Fruit fly (Drosophila melanogaster): ENCODE measurements around the gene CG3792.

Gene CG3792

DNA sequence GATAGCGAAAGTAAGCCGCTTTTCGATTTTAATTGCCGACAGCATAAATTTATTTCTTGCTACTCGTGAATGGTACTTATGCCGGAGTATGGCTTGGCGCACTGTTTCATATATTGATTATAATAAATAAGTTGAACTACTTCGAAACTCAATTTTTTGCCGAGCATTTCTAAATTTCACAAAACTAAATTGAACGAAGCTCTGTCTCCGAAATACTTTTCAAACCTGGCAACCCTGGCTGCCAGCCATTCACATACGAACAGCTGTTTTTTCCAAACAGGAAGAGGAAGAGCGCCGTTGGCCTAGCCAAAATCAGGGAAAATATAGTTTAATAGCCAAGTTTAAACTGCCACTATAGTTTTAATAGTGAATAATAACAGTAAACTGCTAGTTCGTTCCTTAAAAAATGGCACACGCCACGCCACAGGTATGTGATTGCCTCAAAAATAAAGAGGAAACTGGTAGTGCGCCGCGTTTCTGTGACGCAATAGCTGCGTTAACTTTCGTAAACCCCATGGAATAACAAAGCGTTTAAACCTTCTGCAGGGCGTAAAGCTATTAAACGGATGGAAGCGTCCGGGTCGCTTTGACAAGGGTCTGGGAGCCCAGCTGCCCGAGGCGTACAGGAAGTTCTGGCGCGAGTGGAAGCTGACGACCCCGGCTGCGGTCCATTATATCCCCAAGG, 3.2 kb upstream of the CG3792 start, which contains the start of gene mRpL28 (continued):
- TF ChIP-seq Opbp (GFP tag; IDR thresholded peaks at IDR 0.05; ENCODE audit: partially characterized antibody) (peak; percentile 40; the same call in 1 of the 3 replicates), CG17802 (tag; optimal IDR thresholded peaks at IDR 0.05) (peak; percentile 4), Six4 (GFP tag; optimal IDR thresholded peaks at IDR 0.05) (no peak), Scr (GFP tag; IDR thresholded peaks at IDR 0.05; ENCODE audit: partially characterized antibody) (peak; percentile 44; the same call in 1 of the 2 replicates), nmo (GFP tag; optimal IDR thresholded peaks at IDR 0.05) (peak; percentile 12), CG4617 (GFP tag; optimal IDR thresholded peaks at IDR 0.05; ENCODE audit: borderline replicate concordance) (peak; percentile 54), jumu (GFP tag; optimal IDR thresholded peaks at IDR 0.05) (no peak), Pdp1 (GFP tag; optimal IDR thresholded peaks at IDR 0.05) (peak in 1 of 2 experiments; percentile 97), Myb (GFP tag; optimal IDR thresholded peaks at IDR 0.05) (no peak), CG16813 (GFP tag; IDR thresholded peaks at IDR 0.05; ENCODE audit: partially characterized antibody) (peak; percentile 20; the same call in 1 of the 3 replicates), Dll (GFP tag; IDR thresholded peaks at IDR 0.05; ENCODE audit: partially characterized antibody) (peak; percentile 46; the same call in 1 of the 4 replicates), CG31388 (GFP tag; optimal IDR thresholded peaks at IDR 0.05) (no peak), CG4328 (GFP tag; optimal IDR thresholded peaks at IDR 0.05) (peak; percentile 18), pho (GFP tag; optimal IDR thresholded peaks at IDR 0.05) (no peak), CG3281 (GFP tag; optimal IDR thresholded peaks at IDR 0.05) (peak; percentile 46), lbe (GFP tag; optimal IDR thresholded peaks at IDR 0.05) (peak; percentile 35), Bgb (GFP tag; IDR thresholded peaks at IDR 0.05; ENCODE audit: partially characterized antibody) (peak; percentile 10; the same call in 1 of the 2 replicates), prd (optimal IDR thresholded peaks at IDR 0.05) (no peak), prd (GFP tag; IDR thresholded peaks at IDR 0.05) (0 out of 3 replicates have a peak, but pooled peaks have one; percentile 26), ken (GFP tag; IDR thresholded peaks at IDR 0.05) (no peak), Trl (optimal IDR thresholded peaks at IDR 0.05) (no peak), Trl (GFP tag; optimal IDR thresholded peaks at IDR 0.05) (peak; percentile 15), CHES-1-like (GFP tag; optimal IDR thresholded peaks at IDR 0.05) (peak; percentile 27), CG16779 (GFP tag; IDR thresholded peaks at IDR 0.05) (no peak), CG15601 (tag; optimal IDR thresholded peaks at IDR 0.05) (peak; percentile 21), eve (GFP tag; optimal IDR thresholded peaks at IDR 0.05) (no peak), Xbp1 (GFP tag; optimal IDR thresholded peaks at IDR 0.05) (no peak), MBD-R2 (GFP tag; IDR thresholded peaks at IDR 0.05) (peak; percentile 92), pfk (GFP tag; optimal IDR thresholded peaks at IDR 0.05) (no peak), Elba2 (GFP tag; optimal IDR thresholded peaks at IDR 0.05) (no peak), CG2712 (tag; optimal IDR thresholded peaks at IDR 0.05) (peak; percentile 41), CG34376 (GFP tag; optimal IDR thresholded peaks at IDR 0.05) (peak; percentile 19), luna (GFP tag; optimal IDR thresholded peaks at IDR 0.05) (no peak), CG10209 (GFP tag; optimal IDR thresholded peaks at IDR 0.05) (no peak), CG1602 (GFP tag; optimal IDR thresholded peaks at IDR 0.05) (no peak), al (GFP tag; IDR thresholded peaks at IDR 0.05) (no peak), CG17186 (GFP tag; optimal IDR thresholded peaks at IDR 0.05) (peak; percentile 10), CG8765 (GFP tag; IDR thresholded peaks at IDR 0.05) (no peak), CG13624 (GFP tag; optimal IDR thresholded peaks at IDR 0.05) (peak; percentile 59), E2f2 (GFP tag; IDR thresholded peaks at IDR 0.05) (0 out of 2 replicates have a peak, but pooled peaks have one; percentile 7), Side (GFP tag; optimal IDR thresholded peaks at IDR 0.05) (no peak), CG3407 (GFP tag; optimal IDR thresholded peaks at IDR 0.05) (no peak), CG2199 (GFP tag; IDR thresholded peaks at IDR 0.05) (no peak), ab (GFP tag; optimal IDR thresholded peaks at IDR 0.05) (no peak), gfzf (GFP tag; optimal IDR thresholded peaks at IDR 0.05) (peak; percentile 13), Atf6 (GFP tag; IDR thresholded peaks at IDR 0.05) (no peak; the same call in 1 of the 2 replicates), CG17912 (GFP tag; optimal IDR thresholded peaks at IDR 0.05) (no peak), wdn (GFP tag; IDR thresholded peaks at IDR 0.05) (no peak), slbo (GFP tag; IDR thresholded peaks at IDR 0.05) (peak; percentile 42; the same call in 1 of the 2 replicates), ewg (GFP tag; optimal IDR thresholded peaks at IDR 0.05) (no peak)
